Worm (Caenorhabditis elegans) whole organism, early embryonic: Measurements from ENCODE around the gene T10C6.6.

ENCODE experiments used
- F13C5.2 ChIP-seq: sonication (generic microtip); optimal IDR thresholded peaks from 2 replicates; lab custom pipeline; 2017; ENCODE audit warnings: mild to moderate bottlenecking, missing genetic modification characterization, inconsistent platforms, missing compliant biosample characterization
- aly-1 ChIP-seq: sonication (generic microtip); optimal IDR thresholded peaks from 2 replicates; lab custom pipeline; 2016; ENCODE audit warnings: missing genetic modification characterization, missing compliant biosample characterization
- ceh-13 ChIP-seq: fragments of 200-800 bp; sonication (Bioruptor generic); optimal IDR thresholded peaks from 2 replicates; lab custom pipeline; 2018; ENCODE audit warnings: mild to moderate bottlenecking, missing genetic modification characterization, missing compliant biosample characterization
- hmg-4 ChIP-seq: fragments of 200-800 bp; sonication (Bioruptor generic); optimal IDR thresholded peaks from 2 replicates; lab custom pipeline; 2018; ENCODE audit warnings: mild to moderate bottlenecking, missing genetic modification characterization, missing compliant biosample characterization
- scrt-1 ChIP-seq: fragments of 200-800 bp; sonication (Bioruptor generic); IDR thresholded peaks from 2 replicates; pipeline ENCODE4 v1.3.6; 2022; ENCODE audit warnings: missing genetic modification characterization, missing compliant biosample characterization
- tra-4 ChIP-seq: sonication (generic microtip); optimal IDR thresholded peaks from 2 replicates; lab custom pipeline; 2017; ENCODE audit warnings: missing genetic modification characterization, missing compliant biosample characterization

DNA sequence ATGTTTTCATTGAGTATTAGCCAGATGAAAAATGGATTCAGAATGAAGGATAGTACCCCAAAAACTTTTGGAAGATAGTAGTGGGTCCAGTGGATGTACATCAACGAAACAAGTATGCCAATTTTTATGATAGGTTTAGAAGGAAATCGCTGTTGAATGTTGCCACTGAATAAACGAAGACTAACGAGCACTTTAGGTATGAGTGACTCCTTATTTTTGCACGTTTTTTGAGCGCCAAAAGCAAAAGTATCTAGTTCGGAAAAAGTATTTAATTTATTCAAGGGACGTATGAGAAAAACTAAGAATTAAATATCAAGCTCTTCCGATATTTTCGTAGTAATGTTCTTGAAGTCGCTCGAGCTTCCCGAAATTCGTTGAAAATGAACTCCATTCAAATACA, 49.7 kb downstream of the T10C6.6 start, which contains the start of gene srj-10:
- no peak for TF ChIP-seq tra-4 (tag; lab: Kevin White, UChicago)
- TF ChIP-seq hmg-4 (GFP tag; lab: Kevin White, UChicago): no peak
- no peak for TF ChIP-seq aly-1 (tag; lab: Kevin White, UChicago)
- TF ChIP-seq scrt-1 (GFP tag; lab: Robert Waterston, UW): no peak
- TF ChIP-seq ceh-13 (GFP tag; lab: Kevin White, UChicago): no peak
- no peak for TF ChIP-seq F13C5.2 (tag; lab: Kevin White, UChicago)
